Fruit fly (Drosophila melanogaster) whole organism: ENCODE results near the gene PEK.

ENCODE experiments used
- CG8478 ChIP-seq: fragments of >200 bp; optimal IDR thresholded peaks from 2 replicates; lab custom pipeline; 2018; ENCODE audit warnings: inconsistent platforms
- Dll ChIP-seq: fragments of >200 bp; optimal IDR thresholded peaks from 2 replicates; lab custom pipeline; 2017
- EcR ChIP-seq, 2 experiments: fragments of >200 bp; optimal IDR thresholded peaks; 2 replicates each; lab custom pipeline; 2017; ENCODE audit warnings: missing biosample characterization in 2 of 2, missing genetic modification characterization in 2 of 2, missing genetic modification reagents in 2 of 2
- pan ChIP-seq: fragments of >200 bp; optimal IDR thresholded peaks from 2 replicates; lab custom pipeline; 2017
- psq ChIP-seq: fragments of >200 bp; optimal IDR thresholded peaks from 2 replicates; lab custom pipeline; 2017
- usp ChIP-seq: fragments of >200 bp; optimal IDR thresholded peaks from 2 replicates; lab custom pipeline; 2017; ENCODE audit warnings: missing biosample characterization, missing genetic modification characterization, mixed read lengths

DNA sequence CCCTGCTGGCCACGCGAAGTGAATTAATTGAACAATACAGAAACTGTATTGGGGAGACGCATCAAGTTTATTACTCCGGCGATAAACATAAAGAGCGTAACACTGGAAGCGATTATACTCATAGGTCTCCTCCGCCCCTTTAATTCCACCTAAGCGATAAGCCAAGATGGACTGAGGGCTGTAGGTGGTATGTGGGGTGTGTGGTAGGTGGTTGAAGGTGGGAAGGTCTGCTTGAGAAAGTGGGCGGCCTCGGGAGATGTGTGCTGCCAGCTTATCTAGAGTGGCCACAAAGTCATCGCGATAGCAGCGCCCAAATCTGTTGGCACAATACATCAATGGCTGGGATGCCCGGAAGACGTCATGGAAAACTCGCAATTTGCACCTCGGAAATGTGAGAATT is 33.0 kb upstream of the PEK start:
- TF ChIP-seq pan (lab: Kevin White, UChicago) (no peak), psq (no peak), usp (no peak), CG8478 (lab: Kevin White, UChicago) (no peak), Dll (lab: Kevin White, UChicago) (no peak), EcR (GFP tag; optimal IDR thresholded peaks at IDR 0.05; lab: Kevin White, UChicago) (no peak)
